Fruit fly (Drosophila melanogaster) whole organism, embryonic: ENCODE measurements around the gene CG32588.

Experiments used
- ATbp ChIP-seq: fragments of 200-800 bp; sonication (Bioruptor generic); optimal IDR thresholded peaks from 2 replicates; lab custom pipeline; 2017; ENCODE audit warnings: missing biosample characterization, mild to moderate bottlenecking, missing genetic modification characterization, missing genetic modification reagents
- Adf1 ChIP-seq: fragments of 200-800 bp; sonication (Bioruptor generic); IDR thresholded peaks from 2 replicates; pipeline ENCODE4 v1.3.6; 2022; ENCODE audit warnings: missing biosample characterization, missing genetic modification characterization
- Aef1 ChIP-seq: fragments of 200-800 bp; sonication (Bioruptor generic); IDR thresholded peaks from 3 replicates; pipeline ENCODE4 v1.3.6; 2022; ENCODE audit warnings: missing biosample characterization, missing genetic modification characterization
- BEAF-32 ChIP-seq: fragments of 200-800 bp; sonication (Bioruptor generic); optimal IDR thresholded peaks from 3 replicates; lab custom pipeline; 2017; ENCODE audit warnings: missing biosample characterization, missing genetic modification characterization, mild to moderate bottlenecking, moderate library complexity, missing genetic modification reagents
- CG10147 ChIP-seq: fragments of 200-800 bp; sonication (Bioruptor generic); optimal IDR thresholded peaks from 2 replicates; lab custom pipeline; 2019; ENCODE audit warnings: missing biosample characterization, mild to moderate bottlenecking, missing genetic modification characterization, moderate library complexity
- CG11247 ChIP-seq: fragments of 200-800 bp; sonication (Bioruptor generic); IDR thresholded peaks from 2 replicates; pipeline ENCODE4 v1.3.6; 2022; ENCODE audit warnings: missing biosample characterization, missing genetic modification characterization
- CG11696 ChIP-seq: fragments of 200-800 bp; sonication (Bioruptor generic); IDR thresholded peaks from 2 replicates; pipeline ENCODE4 v1.3.6; 2022; ENCODE audit warnings: missing biosample characterization, missing genetic modification characterization
- CG11723 ChIP-seq: fragments of 200-800 bp; sonication (Bioruptor generic); optimal IDR thresholded peaks from 2 replicates; lab custom pipeline; 2017; ENCODE audit warnings: missing biosample characterization, mild to moderate bottlenecking, missing genetic modification characterization
- CG12744 ChIP-seq: fragments of 200-800 bp; sonication (Bioruptor generic); optimal IDR thresholded peaks from 2 replicates; lab custom pipeline; 2016; ENCODE audit warnings: missing biosample characterization, missing genetic modification characterization
- CG13624 ChIP-seq: fragments of 200-800 bp; sonication (Bioruptor generic); optimal IDR thresholded peaks from 2 replicates; lab custom pipeline; 2016; ENCODE audit warnings: missing biosample characterization, missing genetic modification characterization
- CG13894 ChIP-seq: fragments of 200-800 bp; sonication (Bioruptor generic); optimal IDR thresholded peaks from 3 replicates; lab custom pipeline; 2018; ENCODE audit warnings: missing biosample characterization, mild to moderate bottlenecking, missing genetic modification characterization, moderate library complexity
- CG14050 ChIP-seq: fragments of 200-800 bp; sonication (Bioruptor generic); IDR thresholded peaks from 3 replicates; pipeline ENCODE4 v1.3.6; 2022; ENCODE audit warnings: missing biosample characterization, missing genetic modification characterization
- CG14860 ChIP-seq: fragments of 200-800 bp; sonication (Bioruptor generic); IDR thresholded peaks from 3 replicates; pipeline ENCODE4 v1.3.6; 2022; ENCODE audit warnings: missing biosample characterization, missing genetic modification characterization; ENCODE audit not compliant: partially characterized antibody
- CG1603 ChIP-seq: fragments of 200-800 bp; sonication (Bioruptor generic); optimal IDR thresholded peaks from 2 replicates; lab custom pipeline; 2019; ENCODE audit warnings: missing biosample characterization, mild to moderate bottlenecking, missing genetic modification characterization, moderate library complexity
- CG1647 ChIP-seq: fragments of 200-800 bp; sonication (Bioruptor generic); optimal IDR thresholded peaks from 3 replicates; lab custom pipeline; 2016; ENCODE audit warnings: missing biosample characterization, missing genetic modification characterization
- CG2678 ChIP-seq: fragments of 200-800 bp; sonication (Bioruptor generic); optimal IDR thresholded peaks from 3 replicates; lab custom pipeline; 2019; ENCODE audit warnings: missing biosample characterization, mild to moderate bottlenecking, missing genetic modification characterization, moderate library complexity
- CG2875 ChIP-seq: fragments of 200-800 bp; sonication (Bioruptor generic); optimal IDR thresholded peaks from 2 replicates; lab custom pipeline; 2017; ENCODE audit warnings: missing biosample characterization, mild to moderate bottlenecking, missing genetic modification characterization, missing genetic modification reagents
- CG30403 ChIP-seq: fragments of 200-800 bp; sonication (Bioruptor generic); optimal IDR thresholded peaks from 3 replicates; lab custom pipeline; 2016; ENCODE audit warnings: missing biosample characterization, missing genetic modification characterization
- CG33213 ChIP-seq: fragments of 200-800 bp; sonication (Bioruptor generic); optimal IDR thresholded peaks from 3 replicates; lab custom pipeline; 2016; ENCODE audit warnings: missing biosample characterization, missing genetic modification characterization
- CG4617 ChIP-seq: fragments of 200-800 bp; sonication (Bioruptor generic); optimal IDR thresholded peaks from 3 replicates; lab custom pipeline; 2016; ENCODE audit warnings: missing biosample characterization, missing genetic modification characterization, borderline replicate concordance
- CG4820 ChIP-seq: fragments of 200-800 bp; sonication (Bioruptor generic); optimal IDR thresholded peaks from 3 replicates; lab custom pipeline; 2016; ENCODE audit warnings: missing biosample characterization, missing genetic modification characterization
- CG7357 ChIP-seq: fragments of 200-800 bp; sonication (Bioruptor generic); IDR thresholded peaks from 3 replicates; pipeline ENCODE4 v1.3.6; 2022; ENCODE audit warnings: missing biosample characterization, missing genetic modification characterization
- CG7556 ChIP-seq: fragments of 200-800 bp; sonication (Bioruptor generic); optimal IDR thresholded peaks from 2 replicates; lab custom pipeline; 2017; ENCODE audit warnings: missing biosample characterization, mild to moderate bottlenecking, missing genetic modification characterization
- CG8388 ChIP-seq: fragments of 200-800 bp; sonication (Bioruptor generic); optimal IDR thresholded peaks from 2 replicates; lab custom pipeline; 2019; ENCODE audit warnings: missing biosample characterization, mild to moderate bottlenecking, missing genetic modification characterization, moderate library complexity
- CrebB ChIP-seq: fragments of 200-800 bp; sonication (Bioruptor generic); optimal IDR thresholded peaks from 3 replicates; lab custom pipeline; 2018; ENCODE audit warnings: missing biosample characterization, mild to moderate bottlenecking, missing genetic modification characterization
- D19A ChIP-seq: fragments of 200-800 bp; optimal IDR thresholded peaks from 3 replicates; lab custom pipeline; 2019; ENCODE audit warnings: missing biosample characterization, mild to moderate bottlenecking, missing genetic modification characterization, moderate library complexity
- D19B ChIP-seq: fragments of 200-800 bp; sonication (Bioruptor generic); optimal IDR thresholded peaks from 2 replicates; lab custom pipeline; 2017; ENCODE audit warnings: missing biosample characterization, mild to moderate bottlenecking, missing genetic modification characterization
- Deaf1 ChIP-seq: fragments of 200-800 bp; optimal IDR thresholded peaks from 3 replicates; lab custom pipeline; 2019; ENCODE audit warnings: missing biosample characterization, mild to moderate bottlenecking, missing genetic modification characterization, moderate library complexity
- Dip2 ChIP-seq: fragments of 200-800 bp; sonication (Bioruptor generic); IDR thresholded peaks from 2 replicates; pipeline ENCODE4 v1.3.6; 2022; ENCODE audit warnings: missing biosample characterization, missing genetic modification characterization
- Eip74EF ChIP-seq, 2 experiments: fragments of 200-800 bp in 1 of 2; fragments of >200 bp in 1 of 2; sonication (Bioruptor generic) in 1 of 2; optimal IDR thresholded peaks; 2 replicates each; lab custom pipeline; 2017 to 2019; ENCODE audit warnings: missing biosample characterization in 2 of 2, missing genetic modification characterization in 2 of 2, mild to moderate bottlenecking in 1 of 2, moderate library complexity in 1 of 2
- Gug ChIP-seq: fragments of 200-800 bp; sonication (Bioruptor generic); IDR thresholded peaks from 4 replicates; pipeline ENCODE4 v1.3.6; 2022; ENCODE audit warnings: missing biosample characterization, missing genetic modification characterization
- H15 ChIP-seq: fragments of 200-800 bp; sonication (Bioruptor generic); IDR thresholded peaks from 3 replicates; pipeline ENCODE4 v1.3.6; 2022; ENCODE audit warnings: missing biosample characterization, missing genetic modification characterization
- Hmr ChIP-seq: fragments of 200-800 bp; sonication (Bioruptor generic); optimal IDR thresholded peaks from 3 replicates; lab custom pipeline; 2017; ENCODE audit warnings: mild to moderate bottlenecking, missing biosample characterization, missing genetic modification reagents, missing genetic modification characterization
- MBD-R2 ChIP-seq: fragments of 200-800 bp; sonication (Bioruptor generic); IDR thresholded peaks from 2 replicates; pipeline ENCODE4 v1.3.6; 2022; ENCODE audit warnings: missing biosample characterization, missing genetic modification characterization
- Med ChIP-seq: fragments of 200-800 bp; sonication (Bioruptor generic); peaks from one replicate; lab custom pipeline; 2016; ENCODE audit warnings: missing biosample characterization, missing genetic modification characterization, mild to moderate bottlenecking, inconsistent platforms, moderate library complexity
- Meics ChIP-seq: fragments of 200-800 bp; sonication (Bioruptor generic); optimal IDR thresholded peaks from 2 replicates; lab custom pipeline; 2017; ENCODE audit warnings: missing biosample characterization, mild to moderate bottlenecking, missing genetic modification characterization
- NfI ChIP-seq: fragments of 200-800 bp; sonication (Bioruptor generic); optimal IDR thresholded peaks from 3 replicates; lab custom pipeline; 2018; ENCODE audit warnings: missing biosample characterization, mild to moderate bottlenecking, missing genetic modification characterization, moderate library complexity
- Oaz ChIP-seq: fragments of 200-800 bp; sonication (Bioruptor generic); IDR thresholded peaks from 2 replicates; pipeline ENCODE4 v1.3.6; 2022; ENCODE audit warnings: missing biosample characterization, missing genetic modification characterization
- Ravus ChIP-seq: fragments of 200-800 bp; sonication (Bioruptor generic); IDR thresholded peaks from 2 replicates; pipeline ENCODE4 v1.3.6; 2022; ENCODE audit warnings: missing biosample characterization, missing genetic modification characterization
- Sox100B ChIP-seq: fragments of 200-800 bp; sonication (Bioruptor generic); optimal IDR thresholded peaks from 3 replicates; lab custom pipeline; 2018; ENCODE audit warnings: missing biosample characterization, mild to moderate bottlenecking, missing genetic modification characterization
- cato ChIP-seq: fragments of 200-800 bp; sonication (Bioruptor generic); optimal IDR thresholded peaks from 2 replicates; lab custom pipeline; 2016; ENCODE audit warnings: missing biosample characterization, missing genetic modification characterization, borderline replicate concordance
- caup ChIP-seq: fragments of 200-800 bp; sonication (Bioruptor generic); optimal IDR thresholded peaks from 3 replicates; lab custom pipeline; 2017; ENCODE audit warnings: missing biosample characterization, mild to moderate bottlenecking, missing genetic modification characterization, moderate library complexity; ENCODE audit not compliant: severe bottlenecking
- esg ChIP-seq: fragments of 200-800 bp; sonication (Bioruptor generic); conservative IDR thresholded peaks from 2 replicates; pipeline ENCODE4 v1.3.6; 2022; ENCODE audit warnings: missing biosample characterization, missing genetic modification characterization
- gt ChIP-seq: fragments of 200-800 bp; sonication (Bioruptor generic); IDR thresholded peaks from 2 replicates; pipeline ENCODE4 v1.3.6; 2022; ENCODE audit warnings: missing biosample characterization, missing genetic modification characterization
- lmd ChIP-seq: fragments of 200-800 bp; sonication (Bioruptor generic); IDR thresholded peaks from 2 replicates; pipeline ENCODE4 v1.3.6; 2022; ENCODE audit warnings: missing biosample characterization, missing genetic modification characterization
- nmo ChIP-seq: fragments of 200-800 bp; sonication (Bioruptor generic); optimal IDR thresholded peaks from 2 replicates; lab custom pipeline; 2018; ENCODE audit warnings: missing biosample characterization, mild to moderate bottlenecking, missing genetic modification characterization, moderate library complexity
- oc ChIP-seq: fragments of 200-800 bp; sonication (Bioruptor generic); optimal IDR thresholded peaks from 2 replicates; lab custom pipeline; 2018; ENCODE audit warnings: missing biosample characterization, mild to moderate bottlenecking, missing genetic modification characterization, moderate library complexity
- sc ChIP-seq, 3 experiments: fragments of >200 bp in 2 of 3; fragments of 200-800 bp in 1 of 3; sonication (Bioruptor generic) in 1 of 3; optimal IDR thresholded peaks; 2 replicates in 2 of 3; 3 replicates in 1 of 3; lab custom pipeline; 2017; ENCODE audit warnings: mild to moderate bottlenecking in 1 of 3, missing biosample characterization in 1 of 3, missing genetic modification characterization in 1 of 3, missing genetic modification reagents in 1 of 3
- sr ChIP-seq: fragments of 200-800 bp; sonication (Bioruptor generic); IDR thresholded peaks from 3 replicates; pipeline ENCODE4 v1.3.6; 2022; ENCODE audit warnings: missing biosample characterization, missing genetic modification characterization

Gene CG32588

dm6 chrX:15216048-15216447 lies 9.6 kb upstream of the CG32588 start (continued):
- TF ChIP-seq CG11247 (GFP tag; lab: Robert Waterston, UW) (peak; percentile 47; the same call in 1 of the 2 replicates), Deaf1 (tag; lab: Kevin White, UChicago) (peak; percentile 40), CG13624 (GFP tag; lab: Kevin White, UChicago) (peak; percentile 30), Aef1 (peak; percentile 65), Oaz (GFP tag; lab: Robert Waterston, UW) (peak; percentile 39; the same call in 1 of the 2 replicates), BEAF-32 (GFP tag; lab: Kevin White, UChicago) (no peak), D19A (tag; lab: Kevin White, UChicago) (peak; percentile 51), CG11696 (GFP tag; lab: Robert Waterston, UW) (0 out of 2 replicates have a peak, but pooled peaks have one; percentile 25), CG1603 (tag; lab: Kevin White, UChicago) (peak; percentile 17), Meics (peak; percentile 78), CG12744 (GFP tag; lab: Kevin White, UChicago) (no peak), CG13894 (tag; lab: Kevin White, UChicago) (peak; percentile 18), cato (GFP tag; lab: Kevin White, UChicago) (peak; percentile 19), CG11723 (GFP tag; lab: Kevin White, UChicago) (peak; percentile 29), CG7357 (GFP tag; lab: Robert Waterston, UW) (peak; percentile 67; the same call in 1 of the 3 replicates), Ravus (GFP tag; lab: Robert Waterston, UW) (no peak), CG4820 (GFP tag; lab: Kevin White, UChicago) (peak; percentile 38), H15 (GFP tag; lab: Robert Waterston, UW) (peak; percentile 40; the same call in 1 of the 3 replicates), lmd (GFP tag; lab: Robert Waterston, UW) (peak; percentile 71), CG2875 (GFP tag; lab: Kevin White, UChicago) (peak; percentile 29), D19B (peak; percentile 41), CG33213 (GFP tag; lab: Kevin White, UChicago) (no peak), Dip2 (GFP tag; lab: Robert Waterston, UW) (no peak), CG8388 (GFP tag; lab: Kevin White, UChicago) (peak; percentile 38), esg (GFP tag; lab: Robert Waterston, UW) (peak; percentile 46), CG14860 (no peak), nmo (GFP tag; lab: Kevin White, UChicago) (peak; percentile 38), CG10147 (GFP tag; lab: Kevin White, UChicago) (peak; percentile 64), sr (GFP tag; lab: Robert Waterston, UW) (peak; percentile 23; the same call in 1 of the 3 replicates), ATbp (GFP tag; lab: Kevin White, UChicago) (peak; percentile 60), Gug (GFP tag; lab: Robert Waterston, UW) (peak; percentile 62; the same call in 3 of the 4 replicates), caup (GFP tag; lab: Kevin White, UChicago) (peak; percentile 76), CG1647 (GFP tag; lab: Kevin White, UChicago) (peak; percentile 32), NfI (GFP tag; lab: Kevin White, UChicago) (peak; percentile 65), gt (GFP tag; lab: Robert Waterston, UW) (no peak), Sox100B (GFP tag; lab: Kevin White, UChicago) (peak; percentile 50), Med (GFP tag; lab: Kevin White, UChicago) (peak; percentile 91), Hmr (peak; percentile 79), CG2678 (peak; percentile 83), CrebB (tag; lab: Kevin White, UChicago) (peak; percentile 18), oc (tag; lab: Kevin White, UChicago) (peak; percentile 2), CG7556 (GFP tag; lab: Kevin White, UChicago) (peak; percentile 85), Eip74EF (GFP tag; optimal IDR thresholded peaks at IDR 0.05; lab: Kevin White, UChicago) (peak in 1 of 2 experiments; percentile 29), CG30403 (GFP tag; lab: Kevin White, UChicago) (peak; percentile 69), sc (optimal IDR thresholded peaks at IDR 0.05; lab: Kevin White, UChicago) (no peak), sc (GFP tag; optimal IDR thresholded peaks at IDR 0.05; lab: Kevin White, UChicago) (peak; percentile 31), CG14050 (GFP tag; lab: Robert Waterston, UW) (peak; percentile 41; the same call in 2 of the 3 replicates), MBD-R2 (peak; percentile 18; the same call in 1 of the 2 replicates), Adf1 (peak; percentile 19; the same call in 1 of the 2 replicates), CG4617 (GFP tag; lab: Kevin White, UChicago) (no peak)
